Worm (Caenorhabditis elegans) whole organism, L1 larva: Measurements from ENCODE around the gene C49F5.7.

Experiments used
- aha-1 ChIP-seq: fragments of 150-350 bp; optimal IDR thresholded peaks from 2 replicates; lab custom pipeline; 2014; ENCODE audit warnings: missing biosample characterization, missing genetic modification characterization
- jun-1 ChIP-seq: fragments of 150-350 bp; optimal IDR thresholded peaks from 2 replicates; lab custom pipeline; 2014; ENCODE audit warnings: missing biosample characterization, missing genetic modification reagents, missing genetic modification characterization
- mef-2 ChIP-seq: fragments of 150-350 bp; optimal IDR thresholded peaks from 2 replicates; lab custom pipeline; 2014; ENCODE audit warnings: missing biosample characterization, missing genetic modification characterization
- nhr-77 ChIP-seq: fragments of 150-350 bp; optimal IDR thresholded peaks from 2 replicates; lab custom pipeline; 2014; ENCODE audit warnings: missing biosample characterization, missing genetic modification characterization
- nhr-85 ChIP-seq: sonication (generic microtip); peaks from one replicate; lab custom pipeline; 2016; ENCODE audit warnings: missing genetic modification characterization, inconsistent platforms, missing compliant biosample characterization
- nhr-90 ChIP-seq: sonication (generic microtip); optimal IDR thresholded peaks from 2 replicates; lab custom pipeline; 2016; ENCODE audit warnings: mild to moderate bottlenecking, missing genetic modification characterization, missing compliant biosample characterization; ENCODE audit not compliant: poor library complexity
- skn-1 ChIP-seq: fragments of 150-350 bp; optimal IDR thresholded peaks from 2 replicates; lab custom pipeline; 2014; ENCODE audit warnings: missing biosample characterization, missing genetic modification characterization
- swsn-7 ChIP-seq: sonication (generic microtip); optimal IDR thresholded peaks from 2 replicates; lab custom pipeline; 2016; ENCODE audit warnings: missing genetic modification characterization, missing compliant biosample characterization
- unc-62 ChIP-seq: fragments of 150-350 bp; optimal IDR thresholded peaks from 2 replicates; lab custom pipeline; 2014; ENCODE audit warnings: missing biosample characterization, missing genetic modification reagents, missing genetic modification characterization

- TF ChIP-seq nhr-85 (tag; lab: Kevin White, UChicago) (no peak), swsn-7 (tag; lab: Kevin White, UChicago) (no peak), nhr-77 (tag; lab: Kevin White, UChicago) (no peak), nhr-90 (tag; lab: Kevin White, UChicago) (no peak), mef-2 (no peak), unc-62 (no peak), jun-1 (tag; lab: Kevin White, UChicago) (no peak), skn-1 (no peak), aha-1 (tag; lab: Kevin White, UChicago) (no peak)
Measured at ce11 chrX:12005499-12005959, 10.9 kb downstream of the C49F5.7 start, which contains the start of gene sma-5.
